Fruit fly (Drosophila melanogaster): ENCODE results near the gene PGRP-LC.

DNA sequence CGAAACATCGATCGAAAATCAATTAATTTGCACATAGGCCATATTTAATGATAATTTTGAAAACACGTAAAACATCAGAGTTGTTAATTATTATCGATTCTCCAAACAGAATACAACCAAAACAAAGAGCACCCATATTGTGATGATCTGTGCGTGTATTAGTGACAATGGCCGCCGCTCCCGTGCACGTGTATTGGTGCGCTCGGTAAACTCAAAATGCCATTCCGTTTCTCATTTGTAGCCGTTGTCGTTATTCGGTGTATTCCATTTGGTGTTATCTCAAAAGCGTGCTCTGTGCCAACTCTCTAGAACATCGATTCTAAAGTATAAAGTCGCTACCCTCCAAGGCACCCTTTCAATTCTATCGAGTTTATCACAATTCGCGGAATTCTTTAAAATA, 2.2 kb downstream of the PGRP-LC start:
- TF ChIP-seq B-H1 (GFP tag; IDR thresholded peaks at IDR 0.05) (no peak), B-H2 (GFP tag; optimal IDR thresholded peaks at IDR 0.05) (no peak), D (optimal IDR thresholded peaks at IDR 0.05) (no peak), D (GFP tag; optimal IDR thresholded peaks at IDR 0.05) (no peak), hkb (optimal IDR thresholded peaks at IDR 0.05) (no peak), hkb (GFP tag; IDR thresholded peaks at IDR 0.05) (no peak), pnt (GFP tag; optimal IDR thresholded peaks at IDR 0.05) (no peak), HmgZ (tag; optimal IDR thresholded peaks at IDR 0.05) (no peak), Atf-2 (GFP tag; optimal IDR thresholded peaks at IDR 0.05) (no peak), slbo (GFP tag; IDR thresholded peaks at IDR 0.05) (no peak), bowl (GFP tag; IDR thresholded peaks at IDR 0.05) (no peak), CoRest (tag; optimal IDR thresholded peaks at IDR 0.05) (no peak), exex (tag; optimal IDR thresholded peaks at IDR 0.05) (no peak)
